Fruit fly (Drosophila melanogaster): ENCODE measurements around the gene CG43389.

CG43389 gene

dm6 chr3L:3250922-3251658 lies 3.3 kb downstream of the CG43389 start:
- peak; percentile 42 for TF ChIP-seq br (GFP tag; optimal IDR thresholded peaks at IDR 0.05)
- no peak for TF ChIP-seq Mio (GFP tag; optimal IDR thresholded peaks at IDR 0.05)
- peak; percentile 4 for TF ChIP-seq ey (GFP tag; optimal IDR thresholded peaks at IDR 0.05)
- peak; percentile 36 for TF ChIP-seq tai (GFP tag; optimal IDR thresholded peaks at IDR 0.05)
- peak; percentile 55 for TF ChIP-seq sage (GFP tag; optimal IDR thresholded peaks at IDR 0.05)
- TF ChIP-seq jim (GFP tag; optimal IDR thresholded peaks at IDR 0.05): peak; percentile 36
- TF ChIP-seq dmrt93B (GFP tag; optimal IDR thresholded peaks at IDR 0.05): peak; percentile 6
- no peak for TF ChIP-seq dl (GFP tag; optimal IDR thresholded peaks at IDR 0.05; ENCODE audit: insufficient read depth in 1 of 2, partially characterized antibody in 2 of 2)
- no peak for TF ChIP-seq CG32264 (GFP tag; optimal IDR thresholded peaks at IDR 0.05)
- peak; percentile 37 for TF ChIP-seq woc (GFP tag; optimal IDR thresholded peaks at IDR 0.05)
- no peak for TF ChIP-seq Dif (GFP tag; optimal IDR thresholded peaks at IDR 0.05; ENCODE audit: partially characterized antibody)
- no peak for TF ChIP-seq usp (GFP tag; optimal IDR thresholded peaks at IDR 0.05)
- TF ChIP-seq pan (optimal IDR thresholded peaks at IDR 0.05): no peak
- no peak for TF ChIP-seq GATAd (GFP tag; optimal IDR thresholded peaks at IDR 0.05)
- TF ChIP-seq sv (GFP tag; optimal IDR thresholded peaks at IDR 0.05): no peak
- TF ChIP-seq Jra (GFP tag; optimal IDR thresholded peaks at IDR 0.05): no peak
- TF ChIP-seq dsf (GFP tag; optimal IDR thresholded peaks at IDR 0.05; ENCODE audit: borderline replicate concordance): peak; percentile 30
- TF ChIP-seq lola (GFP tag; optimal IDR thresholded peaks at IDR 0.05): no peak
- peak; percentile 5 for TF ChIP-seq h (GFP tag; optimal IDR thresholded peaks at IDR 0.05)
- no peak for TF ChIP-seq fru (GFP tag; optimal IDR thresholded peaks at IDR 0.05)
- TF ChIP-seq Abd-B (GFP tag; optimal IDR thresholded peaks at IDR 0.05): no peak
- peak; percentile 24 for TF ChIP-seq rgr (GFP tag; optimal IDR thresholded peaks at IDR 0.05)
- peak; percentile 68 for TF ChIP-seq CrebA (GFP tag; optimal IDR thresholded peaks at IDR 0.05; ENCODE audit: borderline replicate concordance)
- no peak for TF ChIP-seq N (GFP tag; optimal IDR thresholded peaks at IDR 0.05)
- peak; percentile 77 for TF ChIP-seq Rel (GFP tag; optimal IDR thresholded peaks at IDR 0.05)
- peak; percentile 89 for TF ChIP-seq Rel (tag; optimal IDR thresholded peaks at IDR 0.05)
- no peak for TF ChIP-seq Vsx2 (GFP tag; optimal IDR thresholded peaks at IDR 0.05; ENCODE audit: partially characterized antibody)
- TF ChIP-seq OdsH (GFP tag; optimal IDR thresholded peaks at IDR 0.05): peak; percentile 37
- TF ChIP-seq Hr83 (GFP tag; optimal IDR thresholded peaks at IDR 0.05; ENCODE audit: poor library complexity, severe bottlenecking): peak; percentile 73
- peak; percentile 51 for TF ChIP-seq brk (GFP tag; optimal IDR thresholded peaks at IDR 0.05)
- no peak for TF ChIP-seq Myc (optimal IDR thresholded peaks at IDR 0.05)
- TF ChIP-seq psq (GFP tag; optimal IDR thresholded peaks at IDR 0.05): no peak
- TF ChIP-seq Hnf4 (GFP tag; optimal IDR thresholded peaks at IDR 0.05): peak; percentile 54
- peak in 1 of 2 experiments; percentile 26 for TF ChIP-seq foxo (GFP tag; optimal IDR thresholded peaks at IDR 0.05)
- TF ChIP-seq Sp1 (GFP tag; optimal IDR thresholded peaks at IDR 0.05): peak; percentile 53
- TF ChIP-seq CG9705 (GFP tag; optimal IDR thresholded peaks at IDR 0.05): no peak
- TF ChIP-seq Dfd (GFP tag; optimal IDR thresholded peaks at IDR 0.05): no peak
- TF ChIP-seq HLH106 (tag; optimal IDR thresholded peaks at IDR 0.05): peak; percentile 6
- TF ChIP-seq Hr78 (GFP tag; optimal IDR thresholded peaks at IDR 0.05): no peak

- no peak for TF ChIP-seq foxo (GFP tag; optimal IDR thresholded peaks at IDR 0.05)
- peak; percentile 40 for TF ChIP-seq dsf (GFP tag; optimal IDR thresholded peaks at IDR 0.05; ENCODE audit: borderline replicate concordance)
- no peak for TF ChIP-seq Dif (GFP tag; optimal IDR thresholded peaks at IDR 0.05; ENCODE audit: partially characterized antibody)
- TF ChIP-seq h (GFP tag; optimal IDR thresholded peaks at IDR 0.05): peak; percentile 27
- TF ChIP-seq usp (GFP tag; optimal IDR thresholded peaks at IDR 0.05): no peak
- peak; percentile 79 for TF ChIP-seq brk (GFP tag; optimal IDR thresholded peaks at IDR 0.05)
- TF ChIP-seq sage (GFP tag; optimal IDR thresholded peaks at IDR 0.05): no peak
- TF ChIP-seq GATAd (GFP tag; optimal IDR thresholded peaks at IDR 0.05): peak; percentile 16
- peak; percentile 26 for TF ChIP-seq fru (GFP tag; optimal IDR thresholded peaks at IDR 0.05)
- TF ChIP-seq jim (GFP tag; optimal IDR thresholded peaks at IDR 0.05): no peak
- TF ChIP-seq CrebA (GFP tag; optimal IDR thresholded peaks at IDR 0.05; ENCODE audit: borderline replicate concordance): peak; percentile 62
- TF ChIP-seq Hnf4 (GFP tag; optimal IDR thresholded peaks at IDR 0.05): peak; percentile 70
- TF ChIP-seq Hr83 (GFP tag; optimal IDR thresholded peaks at IDR 0.05; ENCODE audit: poor library complexity, severe bottlenecking): peak; percentile 18
- TF ChIP-seq dl (GFP tag; optimal IDR thresholded peaks at IDR 0.05; ENCODE audit: insufficient read depth in 1 of 2, partially characterized antibody in 2 of 2): no peak
- TF ChIP-seq Dfd (GFP tag; optimal IDR thresholded peaks at IDR 0.05): no peak
- peak; percentile 24 for TF ChIP-seq Vsx2 (GFP tag; optimal IDR thresholded peaks at IDR 0.05; ENCODE audit: partially characterized antibody)
- no peak for TF ChIP-seq pan (optimal IDR thresholded peaks at IDR 0.05)
- TF ChIP-seq rgr (GFP tag; optimal IDR thresholded peaks at IDR 0.05): peak; percentile 1
- TF ChIP-seq OdsH (GFP tag; optimal IDR thresholded peaks at IDR 0.05): no peak
- TF ChIP-seq Rel (GFP tag; optimal IDR thresholded peaks at IDR 0.05): no peak
- TF ChIP-seq Rel (tag; optimal IDR thresholded peaks at IDR 0.05): peak; percentile 29
- no peak for TF ChIP-seq CG32264 (GFP tag; optimal IDR thresholded peaks at IDR 0.05)
- no peak for TF ChIP-seq ey (GFP tag; optimal IDR thresholded peaks at IDR 0.05)
- peak; percentile 26 for TF ChIP-seq woc (GFP tag; optimal IDR thresholded peaks at IDR 0.05)
- TF ChIP-seq br (GFP tag; optimal IDR thresholded peaks at IDR 0.05): peak; percentile 35
- TF ChIP-seq Jra (GFP tag; optimal IDR thresholded peaks at IDR 0.05): peak; percentile 41
- no peak for TF ChIP-seq Sp1 (GFP tag; optimal IDR thresholded peaks at IDR 0.05)
- peak; percentile 29 for TF ChIP-seq tai (GFP tag; optimal IDR thresholded peaks at IDR 0.05)
- no peak for TF ChIP-seq Mio (GFP tag; optimal IDR thresholded peaks at IDR 0.05)
- no peak for TF ChIP-seq Myc (optimal IDR thresholded peaks at IDR 0.05)
- TF ChIP-seq N (GFP tag; optimal IDR thresholded peaks at IDR 0.05): no peak
- peak; percentile 74 for TF ChIP-seq psq (GFP tag; optimal IDR thresholded peaks at IDR 0.05)
Observed at dm6 chr3L:3251659-3252490, 4.1 kb downstream of the CG43389 start.
